Worm (Caenorhabditis elegans) whole organism, midembryonic: Measurements from ENCODE around the gene C16C8.14.

Experiments
- T22C8.4 ChIP-seq: fragments of 200-800 bp; sonication (Bioruptor generic); IDR thresholded peaks from 2 replicates; pipeline ENCODE4 v1.3.6; 2022; ENCODE audit warnings: missing genetic modification characterization, missing compliant biosample characterization
- cog-1 ChIP-seq: sonication (generic microtip); optimal IDR thresholded peaks from 2 replicates; lab custom pipeline; 2016; ENCODE audit warnings: missing genetic modification characterization, missing compliant biosample characterization
- flt-1 ChIP-seq: fragments of 200-800 bp; sonication (Bioruptor generic); IDR thresholded peaks from 2 replicates; pipeline ENCODE4 v1.3.6; 2022; ENCODE audit warnings: missing genetic modification characterization, missing compliant biosample characterization
- klf-2 ChIP-seq: fragments of 200-800 bp; sonication (Bioruptor generic); conservative IDR thresholded peaks from 2 replicates; pipeline ENCODE4 v1.3.6; 2022; ENCODE audit warnings: missing genetic modification reagents, missing genetic modification characterization, missing compliant biosample characterization
- med-1 ChIP-seq: sonication (generic microtip); optimal IDR thresholded peaks from 2 replicates; lab custom pipeline; 2017; ENCODE audit warnings: missing genetic modification characterization, mild to moderate bottlenecking, missing compliant biosample characterization, antibody characterized with exemption, missing genetic modification reagents; ENCODE audit not compliant: insufficient read depth
- ref-1 ChIP-seq: fragments of 200-800 bp; sonication (Bioruptor generic); conservative IDR thresholded peaks from 2 replicates; pipeline ENCODE4 v1.3.6; 2022; ENCODE audit warnings: missing genetic modification reagents, missing genetic modification characterization, missing compliant biosample characterization
- tab-1 ChIP-seq: fragments of 200-800 bp; sonication (Bioruptor generic); IDR thresholded peaks from 2 replicates; pipeline ENCODE4 v1.3.6; 2022; ENCODE audit warnings: missing genetic modification characterization, missing compliant biosample characterization
- ztf-23 ChIP-seq: fragments of 200-800 bp; sonication (Bioruptor generic); IDR thresholded peaks from 2 replicates; pipeline ENCODE4 v1.3.6; 2022; ENCODE audit warnings: missing genetic modification reagents, missing genetic modification characterization, missing compliant biosample characterization
- ztf-29 ChIP-seq: fragments of 200-800 bp; sonication (Bioruptor generic); IDR thresholded peaks from 2 replicates; pipeline ENCODE4 v1.3.6; 2022; ENCODE audit warnings: missing genetic modification reagents, missing genetic modification characterization, missing compliant biosample characterization

Gene C16C8.14

DNA sequence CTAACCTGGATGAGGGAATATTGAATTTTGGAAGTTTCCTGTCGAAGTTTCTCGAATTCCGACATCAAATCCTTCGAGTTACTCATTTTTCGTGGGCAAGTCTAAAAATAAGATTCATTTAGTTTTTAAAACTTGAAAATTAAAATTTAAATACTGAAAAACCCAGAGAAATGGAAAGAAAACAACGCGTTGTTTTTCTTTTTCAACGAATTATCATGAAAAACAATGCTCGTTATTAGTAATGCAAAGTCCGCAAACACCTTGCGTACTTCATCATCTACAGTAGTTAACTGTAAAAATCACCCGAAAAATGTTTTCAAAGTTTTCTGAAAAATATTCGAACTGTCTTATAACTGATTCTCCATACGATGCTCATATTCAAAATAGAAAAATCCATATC lies 5.3 kb upstream of the C16C8.14 start, which contains the start of gene C16C8.4:
Gene C16C8.4 (minus strand): TSS at position 101 of the 400 bp plus-strand sequence.
- TF ChIP-seq klf-2 (GFP tag; lab: Robert Waterston, UW) (no peak), med-1 (GFP tag; lab: Kevin White, UChicago) (no peak), T22C8.4 (GFP tag; lab: Robert Waterston, UW) (no peak), ref-1 (no peak)

DNA sequence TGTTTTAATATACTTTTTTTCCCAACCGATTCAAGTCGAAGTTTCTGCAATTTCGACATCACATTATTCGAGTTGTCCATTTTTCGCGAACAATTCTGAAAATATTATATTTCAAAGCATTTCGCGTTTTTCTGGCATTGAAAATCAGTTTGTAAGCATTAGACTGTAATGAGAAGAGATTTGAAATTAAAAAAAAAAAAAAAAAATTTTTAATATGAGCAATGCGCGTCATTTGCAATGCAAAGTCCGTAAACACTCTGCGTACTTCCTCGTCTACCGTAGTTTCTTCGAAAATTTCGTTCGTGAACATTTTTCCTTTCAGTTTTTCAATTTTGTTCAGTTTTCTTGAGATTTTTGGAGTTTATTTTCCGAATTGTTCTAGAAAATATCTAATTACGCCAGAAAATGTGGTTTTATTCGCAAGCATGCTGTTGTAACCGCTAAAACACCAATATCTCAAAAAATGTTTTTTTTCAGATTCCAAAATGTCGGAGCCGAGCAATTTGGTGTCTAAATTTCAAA lies 4.3 kb upstream of the C16C8.14 start, which contains the start of the genes C16C8.5 and C16C8.16:
Gene C16C8.5 (minus strand): TSS at position 101 of the 522 bp plus-strand sequence.
Gene C16C8.16 (plus strand): TSS at position 472 of the 522 bp plus-strand sequence.
- TF ChIP-seq klf-2 (GFP tag; lab: Robert Waterston, UW) (no peak), ztf-23 (GFP tag; lab: Robert Waterston, UW) (no peak), med-1 (GFP tag; lab: Kevin White, UChicago) (no peak), T22C8.4 (GFP tag; lab: Robert Waterston, UW) (no peak), ref-1 (no peak), cog-1 (tag; lab: Kevin White, UChicago) (no peak), tab-1 (GFP tag; lab: Robert Waterston, UW) (no peak), flt-1 (no peak), ztf-29 (GFP tag; lab: Robert Waterston, UW) (no peak)

DNA sequence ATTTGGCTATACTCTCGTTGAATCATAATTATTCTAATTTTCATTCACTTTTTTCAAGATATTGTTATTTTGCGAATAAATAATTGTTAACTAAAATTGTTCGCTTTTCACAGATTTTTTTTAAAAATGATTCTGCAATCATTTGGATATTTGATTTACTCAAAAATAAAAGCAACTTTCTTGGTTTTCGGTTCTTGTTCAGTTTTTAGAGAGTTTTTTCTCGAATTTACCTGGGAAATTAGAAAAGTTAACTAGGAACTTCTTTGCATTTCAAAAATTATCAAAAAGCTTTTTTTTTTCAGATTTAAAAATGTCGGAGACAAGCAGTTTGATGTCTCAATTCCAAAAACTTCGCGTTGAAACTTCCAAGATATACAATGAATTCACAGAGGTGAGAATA lies 3.0 kb upstream of the C16C8.14 start, which contains the start of the genes C16C8.20 and gldi-6:
Gene C16C8.20 (plus strand): TSS at position 301 of the 400 bp plus-strand sequence.
Gene gldi-6 (plus strand): TSS at position 301 of the 400 bp plus-strand sequence.
- TF ChIP-seq ref-1 (no peak), klf-2 (GFP tag; lab: Robert Waterston, UW) (no peak), flt-1 (no peak), tab-1 (GFP tag; lab: Robert Waterston, UW) (no peak), ztf-29 (GFP tag; lab: Robert Waterston, UW) (no peak), T22C8.4 (GFP tag; lab: Robert Waterston, UW) (no peak), cog-1 (tag; lab: Kevin White, UChicago) (no peak), ztf-23 (GFP tag; lab: Robert Waterston, UW) (no peak), med-1 (GFP tag; lab: Kevin White, UChicago) (no peak)

DNA sequence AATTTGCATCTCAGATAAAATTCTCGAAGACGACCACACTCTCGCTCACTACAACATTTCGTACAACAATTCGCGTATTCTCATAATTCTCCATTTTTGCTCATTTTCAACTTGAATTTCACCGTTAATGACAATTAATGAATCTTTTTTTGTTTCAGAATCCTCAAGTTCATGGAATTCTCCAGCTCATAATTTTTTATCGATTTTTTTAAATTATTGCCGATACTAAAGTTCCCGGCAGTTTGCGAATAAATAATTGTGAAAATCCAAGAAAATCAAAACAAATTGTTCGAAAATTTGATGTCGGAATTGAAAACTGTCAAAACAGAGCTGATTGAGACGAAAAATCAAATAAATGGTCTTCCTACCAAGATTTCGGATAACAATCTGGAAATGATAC lies 1.7 kb upstream of the C16C8.14 start, which contains the start of gene C16C8.21:
Gene C16C8.21 (plus strand): TSS at position 301 of the 400 bp plus-strand sequence.
- TF ChIP-seq ztf-23 (GFP tag; lab: Robert Waterston, UW) (no peak), T22C8.4 (GFP tag; lab: Robert Waterston, UW) (no peak), ref-1 (no peak), ztf-29 (GFP tag; lab: Robert Waterston, UW) (no peak), tab-1 (GFP tag; lab: Robert Waterston, UW) (no peak)

DNA sequence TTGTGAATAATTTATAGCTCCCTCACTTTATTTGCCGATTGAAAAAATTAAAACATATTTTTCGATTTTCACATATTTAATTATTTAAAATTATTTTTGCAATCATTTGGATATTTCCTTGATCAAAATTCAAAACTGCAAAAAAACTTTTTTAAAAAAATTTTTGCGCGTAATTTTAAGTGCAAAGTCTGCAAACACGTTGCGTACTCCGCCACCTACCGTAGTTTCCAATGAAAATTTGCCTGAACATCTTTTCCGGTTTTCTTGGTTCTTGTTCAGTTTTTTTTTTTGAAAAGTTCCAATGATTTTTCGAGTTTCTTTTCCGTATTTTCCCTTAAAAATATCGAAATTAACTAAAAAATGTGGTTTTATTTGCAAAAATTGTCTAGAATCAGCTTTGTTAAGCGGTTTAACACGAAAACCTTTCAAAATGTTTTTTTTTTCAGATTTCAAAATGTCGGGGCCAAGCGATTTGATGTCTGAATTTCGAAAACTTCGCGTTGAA lies 786 bp upstream of the C16C8.14 start, which contains the start of gene C16C8.25:
Gene C16C8.25 (plus strand): TSS at position 455 of the 505 bp plus-strand sequence.
- no peak for TF ChIP-seq med-1 (GFP tag; lab: Kevin White, UChicago)
- TF ChIP-seq ref-1: no peak
- TF ChIP-seq cog-1 (tag; lab: Kevin White, UChicago): no peak
- TF ChIP-seq klf-2 (GFP tag; lab: Robert Waterston, UW): no peak
- no peak for TF ChIP-seq ztf-23 (GFP tag; lab: Robert Waterston, UW)
- no peak for TF ChIP-seq T22C8.4 (GFP tag; lab: Robert Waterston, UW)
- TF ChIP-seq tab-1 (GFP tag; lab: Robert Waterston, UW): no peak
- TF ChIP-seq ztf-29 (GFP tag; lab: Robert Waterston, UW): no peak
- no peak for TF ChIP-seq flt-1

DNA sequence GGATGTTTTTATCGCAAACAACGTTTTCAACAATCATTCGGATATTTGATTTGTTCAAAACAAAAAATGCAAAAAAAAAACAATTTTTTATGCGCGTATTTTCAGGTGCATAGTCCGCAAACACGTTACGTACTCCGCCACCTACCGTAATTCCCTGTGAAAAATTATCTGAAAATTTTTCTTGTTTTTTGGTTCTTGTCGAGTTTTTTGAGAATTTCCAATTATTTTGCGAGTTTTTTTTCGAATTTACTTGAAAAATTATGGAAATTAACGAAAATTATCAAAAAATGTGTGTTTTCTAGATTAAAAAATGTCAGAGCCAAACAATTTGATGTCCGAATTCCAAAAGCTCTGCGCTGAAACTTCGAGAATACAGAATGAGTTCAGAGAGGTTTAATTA lies 2.8 kb downstream of the C16C8.14 start, which contains the start of gene C16C8.12:
Gene C16C8.12 (plus strand): TSS at position 301 of the 400 bp plus-strand sequence.
- TF ChIP-seq tab-1 (GFP tag; lab: Robert Waterston, UW): no peak
- TF ChIP-seq flt-1: no peak
- TF ChIP-seq cog-1 (tag; lab: Kevin White, UChicago): no peak
- no peak for TF ChIP-seq ztf-23 (GFP tag; lab: Robert Waterston, UW)
- TF ChIP-seq klf-2 (GFP tag; lab: Robert Waterston, UW): no peak
- no peak for TF ChIP-seq med-1 (GFP tag; lab: Kevin White, UChicago)
- no peak for TF ChIP-seq T22C8.4 (GFP tag; lab: Robert Waterston, UW)

DNA sequence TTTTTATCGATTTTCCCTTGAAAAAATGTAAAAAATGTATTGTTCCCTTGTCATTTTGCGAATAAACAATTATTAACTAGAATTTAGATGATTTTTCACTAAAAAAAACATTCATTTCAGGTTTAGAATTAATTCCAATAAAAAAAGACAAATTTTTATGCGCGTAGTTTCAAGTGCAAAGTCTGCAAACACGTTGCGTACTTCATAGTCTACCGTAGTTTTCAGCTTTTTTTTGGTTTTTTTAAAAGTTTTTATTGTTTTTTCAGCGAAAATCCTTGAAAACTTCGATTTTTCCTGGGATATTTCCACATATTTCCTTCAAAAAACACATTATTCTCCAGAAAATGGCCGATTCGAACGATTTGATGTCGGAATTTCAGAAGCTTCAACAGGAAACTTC lies 3.9 kb downstream of the C16C8.14 start, which contains the start of gene C16C8.11:
Gene C16C8.11 (plus strand): TSS at position 188 of the 400 bp plus-strand sequence.
- TF ChIP-seq T22C8.4 (GFP tag; lab: Robert Waterston, UW) (no peak), ztf-23 (GFP tag; lab: Robert Waterston, UW) (no peak), med-1 (GFP tag; lab: Kevin White, UChicago) (no peak), ztf-29 (GFP tag; lab: Robert Waterston, UW) (no peak)

DNA sequence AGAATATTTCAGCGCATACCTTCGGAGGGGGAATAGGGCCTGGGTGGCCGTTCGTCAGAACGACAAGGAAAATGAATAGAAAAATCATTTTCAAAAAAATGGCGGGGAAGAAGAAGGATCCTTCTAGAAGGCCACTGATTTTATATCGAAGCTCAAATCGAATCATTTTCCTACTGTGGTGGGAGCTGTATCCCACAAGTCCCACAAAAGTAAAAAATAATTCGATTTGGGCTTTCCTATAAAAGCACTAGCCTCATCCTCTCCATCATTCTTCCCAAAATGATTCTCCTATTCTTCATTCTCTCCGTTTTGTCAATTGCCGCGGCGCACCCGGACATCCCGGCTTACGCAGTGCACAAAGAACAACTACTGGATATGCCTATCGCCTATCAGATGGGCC lies 8.6 kb downstream of the C16C8.14 start, which contains the start of the genes C16C8.26 and C16C8.19:
Gene C16C8.26 (minus strand): TSS at position 101 of the 400 bp plus-strand sequence.
Gene C16C8.19 (plus strand): TSS at position 279 of the 400 bp plus-strand sequence.
- TF ChIP-seq klf-2 (GFP tag; lab: Robert Waterston, UW) (no peak), T22C8.4 (GFP tag; lab: Robert Waterston, UW) (no peak), cog-1 (tag; lab: Kevin White, UChicago) (no peak), med-1 (GFP tag; lab: Kevin White, UChicago) (no peak), ref-1 (no peak), ztf-23 (GFP tag; lab: Robert Waterston, UW) (no peak), flt-1 (no peak), ztf-29 (GFP tag; lab: Robert Waterston, UW) (no peak; the same call in 1 of the 2 replicates), tab-1 (GFP tag; lab: Robert Waterston, UW) (no peak)

DNA sequence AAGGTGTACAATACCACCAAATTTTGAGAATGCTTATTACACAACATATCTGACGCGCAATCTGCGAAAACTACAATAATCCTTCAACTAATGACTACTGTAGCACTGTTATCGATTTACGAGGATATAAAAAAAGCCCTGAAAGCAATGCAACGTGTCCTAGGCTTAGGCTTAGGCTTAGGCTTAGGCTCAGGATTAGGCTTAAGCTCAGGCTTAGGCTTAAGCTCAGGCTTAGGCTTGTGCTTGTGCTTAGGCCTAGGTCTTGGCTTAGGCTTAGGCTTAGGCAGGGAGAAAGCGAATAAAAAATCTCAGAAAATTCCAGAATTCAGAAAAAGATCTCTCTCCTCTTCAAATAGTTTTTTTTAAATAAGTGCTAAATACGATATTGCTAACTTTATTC lies 9.6 kb downstream of the C16C8.14 start:
- TF ChIP-seq cog-1 (tag; lab: Kevin White, UChicago) (no peak), ztf-29 (GFP tag; lab: Robert Waterston, UW) (no peak), flt-1 (no peak), tab-1 (GFP tag; lab: Robert Waterston, UW) (no peak), klf-2 (GFP tag; lab: Robert Waterston, UW) (no peak), T22C8.4 (GFP tag; lab: Robert Waterston, UW) (no peak), med-1 (GFP tag; lab: Kevin White, UChicago) (no peak)
